Fruit fly (Drosophila melanogaster): Measurements from ENCODE around the gene pum.

pum gene

DNA sequence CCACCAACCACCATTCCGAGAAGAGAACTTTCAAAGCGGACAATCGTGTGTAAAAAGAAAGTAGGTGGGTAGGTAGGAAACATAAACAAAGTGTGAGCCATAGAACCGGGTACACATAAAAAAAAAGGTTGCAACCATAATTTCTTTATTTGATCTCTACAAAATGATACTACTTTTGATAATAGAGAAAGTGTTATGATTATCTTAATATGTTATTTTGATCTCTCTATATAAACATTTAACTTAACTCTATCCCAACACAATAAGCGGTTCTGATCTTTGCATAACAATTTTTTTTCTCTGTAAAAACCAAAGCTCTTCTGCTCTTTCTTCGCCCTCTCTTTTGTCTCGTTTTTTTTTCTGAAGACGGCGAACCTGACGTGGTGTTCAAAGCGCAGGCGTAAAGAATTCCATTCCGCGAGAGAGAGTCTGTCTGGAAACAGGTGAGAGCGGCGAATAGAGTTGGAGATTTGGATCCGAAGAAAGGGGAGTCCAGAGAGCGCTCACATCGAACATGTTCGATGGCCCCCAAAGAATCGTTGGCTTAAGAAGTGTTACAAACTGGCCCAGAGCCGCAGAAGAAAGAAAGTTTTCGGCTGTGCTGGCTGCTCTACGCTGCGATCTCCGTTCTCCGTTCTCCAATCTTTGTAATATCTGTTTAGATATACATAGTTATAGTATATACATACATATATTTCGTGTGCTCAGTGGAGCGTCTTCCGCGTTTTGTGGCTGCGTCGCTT lies 9.6 kb upstream of the pum start (continued):
- TF ChIP-seq BtbVII (GFP tag; optimal IDR thresholded peaks at IDR 0.05) (peak; percentile 35), CG18764 (GFP tag; optimal IDR thresholded peaks at IDR 0.05) (no peak), CG10274 (GFP tag; optimal IDR thresholded peaks at IDR 0.05) (no peak), CTCF (GFP tag; optimal IDR thresholded peaks at IDR 0.05) (peak; percentile 11), CG1024 (GFP tag; IDR thresholded peaks at IDR 0.05) (peak; percentile 47; the same call in 1 of the 2 replicates), maf-S (GFP tag; optimal IDR thresholded peaks at IDR 0.05) (no peak), sens (GFP tag) (peak; percentile 98), ems (GFP tag; optimal IDR thresholded peaks at IDR 0.05) (peak; percentile 51), danr (GFP tag; IDR thresholded peaks at IDR 0.05) (0 out of 2 replicates have a peak, but pooled peaks have one; percentile 8), hkb (optimal IDR thresholded peaks at IDR 0.05) (no peak), hkb (GFP tag; IDR thresholded peaks at IDR 0.05) (peak; percentile 61; the same call in 1 of the 2 replicates), Tbp (GFP tag; optimal IDR thresholded peaks at IDR 0.05) (no peak), Jarid2 (GFP tag; optimal IDR thresholded peaks at IDR 0.05) (no peak), Hr3 (GFP tag; optimal IDR thresholded peaks at IDR 0.05) (peak; percentile 55), CG17802 (tag; optimal IDR thresholded peaks at IDR 0.05) (no peak), ci (GFP tag; IDR thresholded peaks at IDR 0.05) (peak; percentile 78), vvl (GFP tag; IDR thresholded peaks at IDR 0.05) (peak; percentile 87), CG8281 (tag; optimal IDR thresholded peaks at IDR 0.05) (no peak), CG18619 (GFP tag; optimal IDR thresholded peaks at IDR 0.05) (peak; percentile 21), CG15479 (GFP tag; optimal IDR thresholded peaks at IDR 0.05) (no peak), CG34224 (GFP tag; IDR thresholded peaks at IDR 0.05; ENCODE audit: partially characterized antibody) (no peak), CG8290 (GFP tag; optimal IDR thresholded peaks at IDR 0.05) (peak; percentile 27), CG8290 (tag; optimal IDR thresholded peaks at IDR 0.05) (peak in 1 of 2 experiments; percentile 6), knrl (GFP tag; IDR thresholded peaks at IDR 0.05; ENCODE audit: partially characterized antibody) (no peak), CG15073 (GFP tag; optimal IDR thresholded peaks at IDR 0.05) (no peak), wor (GFP tag; IDR thresholded peaks at IDR 0.05) (peak; percentile 55), CG2678 (tag; optimal IDR thresholded peaks at IDR 0.05) (peak; percentile 82), Lhr (GFP tag; optimal IDR thresholded peaks at IDR 0.05) (peak; percentile 36), CG8944 (GFP tag; optimal IDR thresholded peaks at IDR 0.05) (peak; percentile 5), gem (tag; optimal IDR thresholded peaks at IDR 0.05) (peak; percentile 83), Hr78 (GFP tag; optimal IDR thresholded peaks at IDR 0.05) (peak in 1 of 2 experiments; percentile 53), slp2 (GFP tag; optimal IDR thresholded peaks at IDR 0.05) (peak; percentile 21), eyg (GFP tag; optimal IDR thresholded peaks at IDR 0.05) (peak; percentile 37), pum (GFP tag; optimal IDR thresholded peaks at IDR 0.05) (peak; percentile 30), ewg (GFP tag; optimal IDR thresholded peaks at IDR 0.05) (peak; percentile 42), CG4424 (GFP tag; optimal IDR thresholded peaks at IDR 0.05) (peak; percentile 67), zf30C (GFP tag; optimal IDR thresholded peaks at IDR 0.05) (peak; percentile 83), CG9609 (GFP tag; optimal IDR thresholded peaks at IDR 0.05) (no peak), CG7839 (tag; optimal IDR thresholded peaks at IDR 0.05) (peak; percentile 72), ase (GFP tag; IDR thresholded peaks at IDR 0.05) (peak; percentile 6; the same call in 1 of the 3 replicates), Bgb (GFP tag; IDR thresholded peaks at IDR 0.05; ENCODE audit: partially characterized antibody) (no peak), lilli (GFP tag; optimal IDR thresholded peaks at IDR 0.05) (peak; percentile 30), bsh (GFP tag; optimal IDR thresholded peaks at IDR 0.05) (peak; percentile 74 to 90), CG12391 (tag; optimal IDR thresholded peaks at IDR 0.05) (peak; percentile 78), CG11560 (tag; IDR thresholded peaks at IDR 0.05) (no peak), CG7963 (GFP tag; IDR thresholded peaks at IDR 0.05; ENCODE audit: partially characterized antibody) (no peak), amos (GFP tag; IDR thresholded peaks at IDR 0.05; ENCODE audit: partially characterized antibody) (no peak), ssp (GFP tag; IDR thresholded peaks at IDR 0.05) (peak; percentile 41; the same call in 1 of the 2 replicates), Bteb2 (GFP tag; optimal IDR thresholded peaks at IDR 0.05) (peak; percentile 28), CG1832 (GFP tag; optimal IDR thresholded peaks at IDR 0.05) (no peak)
